Worm (Caenorhabditis elegans) whole organism, young adult: Measurements from ENCODE around the gene pigs-1.

Source experiments
- B0261.1 ChIP-seq: sonication (generic microtip); optimal IDR thresholded peaks from 2 replicates; lab custom pipeline; 2016; ENCODE audit warnings: mild to moderate bottlenecking, missing genetic modification characterization, moderate library complexity, missing compliant biosample characterization
- F57C9.4 ChIP-seq: sonication (generic microtip); optimal IDR thresholded peaks from 2 replicates; lab custom pipeline; 2017; ENCODE audit warnings: mild to moderate bottlenecking, missing genetic modification characterization, missing compliant biosample characterization
- Y53G8AR.9 ChIP-seq: fragments of 200-800 bp; sonication (Bioruptor generic); conservative IDR thresholded peaks from 2 replicates; pipeline ENCODE4 v1.3.6; 2022; ENCODE audit warnings: missing genetic modification reagents, missing genetic modification characterization, missing compliant biosample characterization
- ama-1 ChIP-seq, 3 experiments: fragments of 150-350 bp in 1 of 3; sonication (generic microtip) in 2 of 3; optimal IDR thresholded peaks; 2 replicates each; lab custom pipeline; 2014 to 2018; ENCODE audit warnings: missing biosample characterization in 2 of 3, missing genetic modification characterization in 2 of 3, missing genetic modification reagents in 2 of 3
- atf-7 ChIP-seq: sonication (generic microtip); optimal IDR thresholded peaks from 2 replicates; lab custom pipeline; 2017; ENCODE audit warnings: mild to moderate bottlenecking, missing genetic modification characterization, missing compliant biosample characterization
- madf-10 ChIP-seq: sonication (generic microtip); optimal IDR thresholded peaks from 2 replicates; lab custom pipeline; 2016; ENCODE audit warnings: mild to moderate bottlenecking, missing genetic modification characterization, missing compliant biosample characterization
- madf-3 ChIP-seq: fragments of 200-800 bp; sonication (Bioruptor generic); IDR thresholded peaks from 2 replicates; pipeline ENCODE4 v1.3.6; 2022; ENCODE audit warnings: missing genetic modification reagents, missing genetic modification characterization, missing compliant biosample characterization
- unc-62 ChIP-seq: fragments of 150-350 bp; optimal IDR thresholded peaks from 2 replicates; lab custom pipeline; 2014; ENCODE audit warnings: missing biosample characterization, missing genetic modification reagents, missing genetic modification characterization
- ztf-6 ChIP-seq: fragments of 200-800 bp; sonication (Bioruptor generic); IDR thresholded peaks from 2 replicates; pipeline ENCODE4 v1.3.6; 2022; ENCODE audit warnings: missing genetic modification reagents, missing genetic modification characterization, missing compliant biosample characterization

DNA sequence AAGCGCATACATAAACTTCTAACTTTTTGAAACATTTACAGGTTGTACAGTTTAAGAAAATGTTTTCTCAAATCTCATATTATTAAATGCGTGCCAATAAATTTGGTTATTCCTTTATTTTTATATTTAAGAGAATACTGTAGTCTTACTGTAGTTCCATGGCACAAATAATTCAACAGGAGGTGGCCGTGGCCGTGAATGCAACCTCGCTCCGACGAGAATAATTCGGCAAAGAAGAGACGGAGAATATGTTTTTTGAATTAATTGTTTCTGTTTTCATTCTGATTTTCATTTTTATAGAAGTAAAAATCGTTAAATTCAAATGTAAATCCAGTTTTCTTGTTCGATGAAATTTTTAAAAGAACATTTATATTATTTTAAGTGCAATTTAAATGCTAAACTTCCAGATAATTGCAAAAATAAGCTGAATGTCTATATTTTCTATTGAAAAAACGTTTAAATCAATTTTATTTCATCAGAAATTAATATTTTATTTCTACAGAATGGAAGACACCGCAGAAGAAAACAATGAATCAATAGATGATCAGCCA lies 48.6 kb upstream of the pigs-1 start, which contains the start of gene gon-4:
- TF ChIP-seq ama-1 (optimal IDR thresholded peaks at IDR 0.05; lab: Kevin White, UChicago) = no peak
- no peak for TF ChIP-seq ama-1 (GFP tag; optimal IDR thresholded peaks at IDR 0.05; lab: Kevin White, UChicago)
- no peak for TF ChIP-seq F57C9.4 (tag; lab: Kevin White, UChicago)
- TF ChIP-seq unc-62 (GFP tag; lab: Kevin White, UChicago) = no peak
- TF ChIP-seq ztf-6 (GFP tag; lab: Robert Waterston, UW) = no peak
- TF ChIP-seq madf-3 (GFP tag; lab: Robert Waterston, UW) = no peak
- no peak for TF ChIP-seq atf-7
- TF ChIP-seq madf-10 (tag; lab: Kevin White, UChicago) = no peak
- TF ChIP-seq B0261.1 (tag; lab: Kevin White, UChicago) = no peak
- no peak for TF ChIP-seq Y53G8AR.9 (GFP tag; lab: Robert Waterston, UW)
